Worm (Caenorhabditis elegans): ENCODE data around the gene F32D8.8.

The F32D8.8 gene

ce11 chrV:10858340-10858739 lies 44.2 kb downstream of the F32D8.8 start (continued):
- TF ChIP-seq cebp-1 (GFP tag; IDR thresholded peaks at IDR 0.05): no peak
- TF ChIP-seq cebp-1 (tag; optimal IDR thresholded peaks at IDR 0.05): peak; percentile 77
- TF ChIP-seq tlf-1 (GFP tag; optimal IDR thresholded peaks at IDR 0.05): peak; percentile 26
- peak; percentile 17 for TF ChIP-seq gei-17 (GFP tag; optimal IDR thresholded peaks at IDR 0.05)
- no peak for TF ChIP-seq F52B5.7 (tag; optimal IDR thresholded peaks at IDR 0.05)
- TF ChIP-seq nfyb-1 (GFP tag; IDR thresholded peaks at IDR 0.05): peak; percentile 57; the same call in 1 of the 2 replicates
- TF ChIP-seq attf-5 (GFP tag; optimal IDR thresholded peaks at IDR 0.05): peak; percentile 31
- no peak for TF ChIP-seq snpc-1.1 (tag; optimal IDR thresholded peaks at IDR 0.05; ENCODE audit: insufficient read depth)

ce11 chrV:10856901-10857637 lies 45.5 kb downstream of the F32D8.8 start:
- peak; percentile 97 for TF ChIP-seq madf-10 (tag; optimal IDR thresholded peaks at IDR 0.05)
- TF ChIP-seq pbrm-1 (GFP tag; IDR thresholded peaks at IDR 0.05): no peak
- no peak for TF ChIP-seq F57C9.4 (tag; optimal IDR thresholded peaks at IDR 0.05)
- no peak for TF ChIP-seq snpc-4 (GFP tag; optimal IDR thresholded peaks at IDR 0.05)
- TF ChIP-seq snpc-4 (tag; optimal IDR thresholded peaks at IDR 0.05): no peak
- no peak for TF ChIP-seq lin-40 (tag; optimal IDR thresholded peaks at IDR 0.05)
- TF ChIP-seq T07F8.4 (tag; optimal IDR thresholded peaks at IDR 0.05): peak; percentile 3
- TF ChIP-seq K11D2.4 (GFP tag; IDR thresholded peaks at IDR 0.05): peak; percentile 65; the same call in 1 of the 2 replicates
- no peak for TF ChIP-seq ceh-58 (GFP tag; IDR thresholded peaks at IDR 0.05)
- TF ChIP-seq cebp-2 (GFP tag; IDR thresholded peaks at IDR 0.05): 0 out of 2 replicates have a peak, but pooled peaks have one; percentile 25
- TF ChIP-seq ztf-22 (GFP tag; optimal IDR thresholded peaks at IDR 0.05): peak; percentile 7
- no peak; the same call in 1 of the 2 replicates for TF ChIP-seq zfh-2 (GFP tag; conservative IDR thresholded peaks at IDR 0.05)
- peak; percentile 85 for TF ChIP-seq nhr-80 (tag; optimal IDR thresholded peaks at IDR 0.05)
- no peak for TF ChIP-seq sptf-2 (GFP tag; optimal IDR thresholded peaks at IDR 0.05)
- no peak for TF ChIP-seq madf-6 (GFP tag; IDR thresholded peaks at IDR 0.05)
- TF ChIP-seq attf-6 (GFP tag; IDR thresholded peaks at IDR 0.05): no peak
- TF ChIP-seq aptf-2 (GFP tag; conservative IDR thresholded peaks at IDR 0.05): no peak
- no peak for TF ChIP-seq lsy-27 (tag; optimal IDR thresholded peaks at IDR 0.05; ENCODE audit: borderline replicate concordance, insufficient read depth)
- peak; percentile 19; the same call in 1 of the 2 replicates for TF ChIP-seq B0336.3 (GFP tag; IDR thresholded peaks at IDR 0.05)
- no peak for TF ChIP-seq hrde-1 (tag; optimal IDR thresholded peaks at IDR 0.05; ENCODE audit: borderline replicate concordance)
- TF ChIP-seq mcd-1 (GFP tag; IDR thresholded peaks at IDR 0.05): 0 out of 2 replicates have a peak, but pooled peaks have one; percentile 19
- TF ChIP-seq F49E8.2 (tag; optimal IDR thresholded peaks at IDR 0.05; ENCODE audit: insufficient read depth): no peak
- no peak for TF ChIP-seq D2030.7 (GFP tag; IDR thresholded peaks at IDR 0.05)
- TF ChIP-seq F22D6.2 (tag; optimal IDR thresholded peaks at IDR 0.05): no peak
- no peak for TF ChIP-seq ccch-3 (GFP tag; optimal IDR thresholded peaks at IDR 0.05)
- 0 out of 2 replicates have a peak, but pooled peaks have one; percentile 52 for TF ChIP-seq dox-1 (GFP tag; IDR thresholded peaks at IDR 0.05)
- no peak for TF ChIP-seq ztf-3 (GFP tag; optimal IDR thresholded peaks at IDR 0.05)
- TF ChIP-seq attf-5 (GFP tag; optimal IDR thresholded peaks at IDR 0.05): peak; percentile 12
- TF ChIP-seq Y79H2A.3 (GFP tag; conservative IDR thresholded peaks at IDR 0.05): no peak
- TF ChIP-seq cebp-1 (GFP tag; IDR thresholded peaks at IDR 0.05): no peak
- TF ChIP-seq cebp-1 (tag; optimal IDR thresholded peaks at IDR 0.05): peak; percentile 32
